Worm (Caenorhabditis elegans): ENCODE results near the gene epg-9.

Gene epg-9

DNA sequence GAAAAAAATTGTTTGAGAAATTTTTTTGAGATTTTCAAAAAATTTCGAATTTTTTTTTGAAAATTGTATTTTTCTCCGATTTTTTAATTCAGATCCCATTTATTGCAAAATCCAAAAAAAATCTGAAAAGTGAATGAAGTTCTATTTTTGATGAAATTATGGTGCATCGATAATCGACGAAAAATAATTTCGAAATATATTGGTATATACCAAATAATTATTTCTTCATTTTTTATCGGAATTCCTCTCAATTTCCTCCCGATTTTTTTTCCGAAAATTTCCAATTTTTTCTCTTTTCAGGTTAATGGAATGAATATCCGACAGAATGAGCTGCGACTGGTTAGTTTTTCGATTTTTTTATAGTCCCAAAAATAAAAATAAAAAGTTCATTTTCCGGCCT is at the start of gene epg-9:
Gene epg-9, plus strand, starts transcription at position 301 of the 400 bp plus-strand sequence.
- no peak for TF ChIP-seq hlh-30 (tag; optimal IDR thresholded peaks at IDR 0.05; ENCODE audit: insufficient read depth)
- no peak for TF ChIP-seq lin-13 (GFP tag; optimal IDR thresholded peaks at IDR 0.05)
- TF ChIP-seq rbr-2 (tag; optimal IDR thresholded peaks at IDR 0.05), result no peak
- TF ChIP-seq Y5F2A.4 (GFP tag; optimal IDR thresholded peaks at IDR 0.05), result no peak
- no peak for TF ChIP-seq lin-38 (GFP tag; IDR thresholded peaks at IDR 0.05)
- TF ChIP-seq nhr-41 (GFP tag; IDR thresholded peaks at IDR 0.05), result no peak
- TF ChIP-seq hmg-1.1 (GFP tag; IDR thresholded peaks at IDR 0.05), result no peak
- no peak for TF ChIP-seq dmd-6 (GFP tag; IDR thresholded peaks at IDR 0.05)
- TF ChIP-seq hif-1 (tag; optimal IDR thresholded peaks at IDR 0.05), result no peak
- TF ChIP-seq fos-1 (tag; optimal IDR thresholded peaks at IDR 0.05), result no peak
- no peak for TF ChIP-seq nhr-76 (tag; optimal IDR thresholded peaks at IDR 0.05)
- no peak for TF ChIP-seq madf-9 (GFP tag; conservative IDR thresholded peaks at IDR 0.05)
- no peak for TF ChIP-seq nhr-48 (tag; optimal IDR thresholded peaks at IDR 0.05)
- TF ChIP-seq T20F7.1 (GFP tag; optimal IDR thresholded peaks at IDR 0.05), result no peak
- no peak for TF ChIP-seq zfp-2 (tag; optimal IDR thresholded peaks at IDR 0.05)
- TF ChIP-seq daf-12 (tag; optimal IDR thresholded peaks at IDR 0.05), result no peak
- TF ChIP-seq php-3 (GFP tag; IDR thresholded peaks at IDR 0.05), result no peak
- no peak for TF ChIP-seq daf-8 (GFP tag; IDR thresholded peaks at IDR 0.05)

DNA sequence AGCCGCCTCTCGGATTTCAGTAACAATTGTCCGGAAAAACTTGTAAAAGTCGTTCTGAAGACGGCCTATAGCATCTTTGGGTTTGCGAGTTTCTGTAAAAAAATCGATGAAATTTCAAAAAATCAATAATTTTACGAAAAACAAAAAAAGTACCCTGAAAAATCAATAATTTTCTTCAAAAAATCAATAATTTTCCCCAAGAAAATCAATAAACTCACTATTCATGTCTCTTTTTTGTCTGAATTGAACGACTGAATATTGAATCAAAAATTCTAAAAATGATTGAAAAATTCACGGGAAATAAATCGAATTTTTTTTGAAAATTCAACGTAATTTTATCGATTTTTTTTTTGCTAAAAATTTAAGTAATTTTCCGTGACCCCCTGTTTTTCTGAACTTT is 49.5 kb upstream of the epg-9 start, which contains the start of gene Y69A2AR.23:
Gene Y69A2AR.23, minus strand, starts transcription at position 267 of the 400 bp plus-strand sequence.
- TF ChIP-seq ctbp-1 (GFP tag; IDR thresholded peaks at IDR 0.05), result no peak
- peak; percentile 87 for TF ChIP-seq ceh-28 (tag; optimal IDR thresholded peaks at IDR 0.05)
- no peak for TF ChIP-seq D1046.2 (GFP tag; IDR thresholded peaks at IDR 0.05)
- TF ChIP-seq nhr-11 (tag; optimal IDR thresholded peaks at IDR 0.05), result no peak

DNA sequence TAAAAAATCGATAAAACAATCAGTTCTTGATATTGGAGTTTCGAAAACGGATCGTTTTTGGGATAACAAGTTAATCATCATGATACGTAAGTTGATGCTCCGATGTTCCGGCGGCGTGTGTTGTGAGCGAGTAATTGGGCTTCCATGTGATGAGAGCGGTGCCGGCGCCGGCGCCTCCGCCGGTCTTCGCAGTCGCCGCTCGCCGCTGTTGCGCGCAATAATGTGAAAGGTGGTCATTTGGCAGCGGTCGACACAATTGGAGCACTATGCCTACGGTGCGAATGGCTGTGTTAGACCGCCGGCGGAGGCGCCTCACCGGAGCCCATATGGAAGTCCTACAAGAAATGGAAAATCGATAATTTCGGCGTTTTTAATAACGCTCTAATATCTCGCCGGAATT is 49.1 kb upstream of the epg-9 start:
- no peak for TF ChIP-seq nhr-25 (tag; optimal IDR thresholded peaks at IDR 0.05; ENCODE audit: borderline replicate concordance, insufficient read depth)
- no peak for TF ChIP-seq duxl-1 (tag; optimal IDR thresholded peaks at IDR 0.05; ENCODE audit: poor library complexity)
- no peak for TF ChIP-seq ceh-82 (tag; optimal IDR thresholded peaks at IDR 0.05)
- peak; percentile 52; the same call in 1 of the 2 replicates for TF ChIP-seq egl-43 (GFP tag; IDR thresholded peaks at IDR 0.05)
- no peak for TF ChIP-seq unc-62 (GFP tag; optimal IDR thresholded peaks at IDR 0.05 in 1 of 2)
- no peak for TF ChIP-seq unc-62 (tag; optimal IDR thresholded peaks at IDR 0.05)
- no peak for TF ChIP-seq mxl-3 (GFP tag; optimal IDR thresholded peaks at IDR 0.05)
- no peak for TF ChIP-seq R02D3.7 (tag; optimal IDR thresholded peaks at IDR 0.05)
- peak; percentile 87 for TF ChIP-seq set-16 (GFP tag; IDR thresholded peaks at IDR 0.05)
- 0 out of 2 replicates have a peak, but pooled peaks have one; percentile 56 for TF ChIP-seq F44E2.7 (GFP tag; IDR thresholded peaks at IDR 0.05)

DNA sequence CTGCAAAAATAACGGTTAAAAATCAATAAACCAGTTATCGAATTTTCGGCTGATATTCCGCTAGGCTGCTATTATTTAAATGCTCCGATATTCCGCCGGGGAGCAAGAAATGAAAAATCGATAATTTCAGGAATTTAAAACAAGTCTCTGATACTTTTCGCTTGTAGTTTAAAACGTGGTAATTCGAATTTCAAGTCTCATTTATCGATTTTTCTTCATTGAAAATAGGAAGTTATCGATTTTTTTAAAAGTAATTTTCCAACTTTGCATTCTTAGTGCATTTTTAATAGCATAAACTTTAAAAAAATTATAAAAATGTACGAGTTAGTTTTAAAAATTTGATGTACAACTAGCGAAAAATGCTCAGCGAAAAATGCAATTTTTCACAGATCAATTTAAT is 48.7 kb upstream of the epg-9 start:
- TF ChIP-seq hmg-1.1 (GFP tag; IDR thresholded peaks at IDR 0.05) (no peak), ceh-28 (tag; optimal IDR thresholded peaks at IDR 0.05) (peak; percentile 81), R02D3.7 (tag; optimal IDR thresholded peaks at IDR 0.05) (no peak), dpl-1 (GFP tag; optimal IDR thresholded peaks at IDR 0.05) (no peak), nhr-25 (tag; optimal IDR thresholded peaks at IDR 0.05; ENCODE audit: borderline replicate concordance, insufficient read depth) (no peak), spr-3 (GFP tag; optimal IDR thresholded peaks at IDR 0.05) (no peak), F49E8.2 (tag; optimal IDR thresholded peaks at IDR 0.05; ENCODE audit: borderline replicate concordance) (no peak)
